Worm (Caenorhabditis elegans): Measurements from ENCODE around the gene T13F3.6.

T13F3.6 gene

DNA sequence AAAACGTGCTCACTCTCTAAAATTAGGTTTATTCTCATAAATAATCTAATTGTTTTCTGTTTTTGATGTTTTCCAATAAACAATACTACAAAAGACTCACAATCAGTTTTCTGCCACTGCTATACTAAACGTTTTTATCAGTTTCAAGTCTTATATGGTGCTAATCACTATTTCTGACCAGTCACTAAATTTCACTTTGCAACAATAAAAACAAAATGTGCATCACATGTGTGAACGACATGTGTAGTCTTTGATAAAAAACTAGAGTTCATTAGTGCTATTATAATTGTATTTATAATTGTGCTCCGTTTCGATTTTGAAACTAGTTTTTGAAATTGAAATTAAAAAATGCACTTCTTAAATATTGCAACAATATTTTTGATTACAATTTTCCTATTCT lies 6.9 kb upstream of the T13F3.6 start, which contains the start of gene cyp-37B1:
TSS of gene cyp-37B1 (plus strand) at position 199 of the 400 bp plus-strand sequence.
- TF ChIP-seq hnd-1 (tag; optimal IDR thresholded peaks at IDR 0.05) (no peak), ama-1 (optimal IDR thresholded peaks at IDR 0.05) (no peak), B0310.2 (tag; optimal IDR thresholded peaks at IDR 0.05) (no peak), scrt-1 (GFP tag; IDR thresholded peaks at IDR 0.05) (no peak), tra-4 (tag; optimal IDR thresholded peaks at IDR 0.05) (no peak), flt-1 (GFP tag; IDR thresholded peaks at IDR 0.05) (no peak), hmg-4 (GFP tag; optimal IDR thresholded peaks at IDR 0.05) (no peak), ceh-36 (tag; optimal IDR thresholded peaks at IDR 0.05) (no peak), aly-1 (tag; optimal IDR thresholded peaks at IDR 0.05) (no peak), tbx-37 (GFP tag; conservative IDR thresholded peaks at IDR 0.05) (no peak), pes-1 (GFP tag; IDR thresholded peaks at IDR 0.05) (no peak)

DNA sequence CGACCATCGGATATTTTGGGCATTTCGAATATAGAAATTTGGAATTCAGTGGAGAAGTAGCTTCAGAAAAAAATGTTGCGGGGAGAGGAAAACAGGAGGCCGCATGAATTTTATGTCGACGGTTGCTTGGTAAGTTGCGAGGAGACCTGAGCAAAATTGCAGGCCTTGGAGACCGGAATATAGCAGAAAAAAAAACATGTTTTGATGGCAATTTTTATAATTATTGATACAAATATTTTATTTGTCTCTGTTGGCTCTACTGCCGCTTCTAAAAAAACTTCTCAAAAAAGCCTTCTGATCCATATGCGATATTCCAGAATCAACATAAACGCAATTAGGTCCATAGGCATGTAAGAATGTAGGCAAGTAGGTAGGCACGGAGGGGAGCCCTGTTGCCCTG lies 4.3 kb upstream of the T13F3.6 start, which contains the start of gene pacl-1:
TSS of gene pacl-1 (minus strand) at position 101 of the 400 bp plus-strand sequence.
- TF ChIP-seq F13C5.2 (tag; optimal IDR thresholded peaks at IDR 0.05) = no peak
- TF ChIP-seq tra-4 (tag; optimal IDR thresholded peaks at IDR 0.05) = no peak
- no peak for TF ChIP-seq hnd-1 (tag; optimal IDR thresholded peaks at IDR 0.05)
- TF ChIP-seq flt-1 (GFP tag; IDR thresholded peaks at IDR 0.05) = no peak
- TF ChIP-seq ceh-13 (GFP tag; optimal IDR thresholded peaks at IDR 0.05) = no peak
- no peak for TF ChIP-seq ets-7 (tag; optimal IDR thresholded peaks at IDR 0.05)

DNA sequence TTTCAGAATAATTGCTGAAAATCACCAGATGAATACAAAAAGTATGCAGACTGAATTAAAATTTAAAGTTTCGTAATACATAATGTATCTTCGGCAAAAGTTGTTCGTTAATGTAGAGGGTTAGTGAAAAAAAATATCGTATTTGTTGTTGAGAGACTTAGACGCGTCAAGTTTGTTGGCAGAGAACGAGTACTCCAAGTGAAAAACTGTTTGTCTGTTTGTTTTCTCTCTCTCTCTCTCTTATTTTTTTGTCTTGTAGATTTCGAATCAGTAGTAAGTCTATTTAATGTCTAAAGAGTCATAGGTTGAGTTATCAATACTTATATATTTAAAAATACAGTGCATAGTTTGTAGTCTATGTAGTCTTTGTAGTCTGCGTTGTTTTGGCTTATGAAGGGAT lies 1.5 kb downstream of the T13F3.6 start, which contains the start of the genes fbxa-2 and T13F3.8:
TSS of gene fbxa-2 (minus strand) at position 101 of the 400 bp plus-strand sequence.
TSS of gene T13F3.8 (plus strand) at position 245 of the 400 bp plus-strand sequence.
- no peak for TF ChIP-seq F13C5.2 (tag; optimal IDR thresholded peaks at IDR 0.05)
- no peak for TF ChIP-seq B0310.2 (tag; optimal IDR thresholded peaks at IDR 0.05)
- no peak for TF ChIP-seq ets-7 (tag; optimal IDR thresholded peaks at IDR 0.05)
- no peak for TF ChIP-seq ceh-13 (GFP tag; optimal IDR thresholded peaks at IDR 0.05)
- no peak for TF ChIP-seq ceh-36 (tag; optimal IDR thresholded peaks at IDR 0.05)
- TF ChIP-seq pes-1 (GFP tag; IDR thresholded peaks at IDR 0.05) = no peak
- no peak for TF ChIP-seq tra-4 (tag; optimal IDR thresholded peaks at IDR 0.05)

DNA sequence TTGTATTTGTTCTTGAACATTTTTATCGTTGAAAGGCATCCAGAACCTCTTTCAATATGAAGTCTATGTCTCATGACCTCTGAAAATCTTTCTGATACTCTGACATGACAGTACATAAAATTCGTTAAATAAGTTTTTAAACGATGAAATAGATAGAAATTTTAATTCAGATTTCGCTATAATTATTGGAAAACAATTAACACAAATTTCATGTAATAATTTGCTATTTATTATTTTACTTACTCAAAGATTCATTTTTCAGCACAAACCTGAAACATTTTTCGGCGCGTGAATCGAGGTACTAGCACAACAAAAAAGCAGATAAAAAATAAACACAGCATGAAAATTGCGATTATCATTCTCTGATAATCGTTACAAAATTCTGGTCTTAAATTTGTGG lies 4.5 kb downstream of the T13F3.6 start, which contains the start of gene T13F3.4:
TSS of gene T13F3.4 (minus strand) at position 101 of the 400 bp plus-strand sequence.
- no peak for TF ChIP-seq hmbx-1 (tag; optimal IDR thresholded peaks at IDR 0.05)
- TF ChIP-seq ceh-13 (GFP tag; optimal IDR thresholded peaks at IDR 0.05) = no peak

DNA sequence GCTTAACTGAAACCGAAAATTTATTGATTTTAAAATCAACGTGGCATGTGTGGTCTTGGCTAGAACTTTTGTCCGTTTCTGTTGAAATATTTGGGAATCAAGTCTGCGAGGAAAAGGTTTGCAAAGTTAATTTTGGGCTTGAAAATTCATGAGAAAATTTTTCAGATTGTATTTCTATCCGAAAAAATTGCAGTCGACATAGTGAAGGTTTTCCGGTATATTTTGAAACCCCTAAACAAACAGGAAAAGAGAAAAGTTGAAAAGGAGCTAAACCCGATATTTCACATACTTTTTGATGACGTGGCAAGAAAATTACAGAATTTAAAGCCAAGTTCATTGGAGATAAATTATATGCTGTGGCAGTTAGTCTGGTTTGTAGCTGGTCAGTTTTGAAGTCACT lies 11.3 kb downstream of the T13F3.6 start, which contains the start of gene nhr-127:
TSS of gene nhr-127 (plus strand) at position 301 of the 400 bp plus-strand sequence.
- TF ChIP-seq sea-1 (GFP tag; conservative IDR thresholded peaks at IDR 0.05) = no peak
- TF ChIP-seq pes-1 (GFP tag; IDR thresholded peaks at IDR 0.05) = no peak
- TF ChIP-seq ama-1 (optimal IDR thresholded peaks at IDR 0.05) = no peak
- TF ChIP-seq aly-1 (tag; optimal IDR thresholded peaks at IDR 0.05) = no peak
- no peak for TF ChIP-seq hmbx-1 (tag; optimal IDR thresholded peaks at IDR 0.05)

DNA sequence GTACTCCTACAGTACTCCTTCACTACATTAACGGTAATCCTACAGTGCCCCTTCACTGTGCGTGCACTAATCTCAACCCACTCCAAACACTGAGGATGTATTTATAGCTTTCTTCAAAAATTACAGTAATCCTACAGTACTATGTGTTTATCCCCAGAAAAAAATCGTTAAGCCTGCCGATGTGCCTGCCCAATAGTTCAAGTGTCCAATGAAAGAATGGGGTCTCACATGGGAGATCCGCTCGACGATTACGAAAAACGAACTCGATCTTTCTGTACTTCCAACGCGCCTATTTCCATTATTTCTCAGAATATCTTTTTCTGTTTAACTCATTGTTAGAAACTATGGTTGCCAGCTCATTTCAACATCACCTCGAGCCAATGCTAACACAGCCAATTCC lies 12.9 kb downstream of the T13F3.6 start, which contains the start of gene nhr-218:
TSS of gene nhr-218 (plus strand) at position 301 of the 400 bp plus-strand sequence.
- no peak for TF ChIP-seq flt-1 (GFP tag; IDR thresholded peaks at IDR 0.05)
- TF ChIP-seq ceh-13 (GFP tag; optimal IDR thresholded peaks at IDR 0.05) = no peak
- TF ChIP-seq ets-7 (tag; optimal IDR thresholded peaks at IDR 0.05) = no peak
- no peak for TF ChIP-seq scrt-1 (GFP tag; IDR thresholded peaks at IDR 0.05)
- TF ChIP-seq aly-1 (tag; optimal IDR thresholded peaks at IDR 0.05) = no peak
- TF ChIP-seq hmbx-1 (tag; optimal IDR thresholded peaks at IDR 0.05) = no peak
- no peak for TF ChIP-seq ama-1 (optimal IDR thresholded peaks at IDR 0.05)
- TF ChIP-seq hmg-4 (GFP tag; optimal IDR thresholded peaks at IDR 0.05) = no peak
- no peak for TF ChIP-seq hnd-1 (tag; optimal IDR thresholded peaks at IDR 0.05)
- TF ChIP-seq tbx-11 (GFP tag; IDR thresholded peaks at IDR 0.05) = no peak
- TF ChIP-seq F13C5.2 (tag; optimal IDR thresholded peaks at IDR 0.05) = no peak
- no peak for TF ChIP-seq tbx-37 (GFP tag; conservative IDR thresholded peaks at IDR 0.05)
- no peak for TF ChIP-seq ceh-36 (tag; optimal IDR thresholded peaks at IDR 0.05)
- TF ChIP-seq B0310.2 (tag; optimal IDR thresholded peaks at IDR 0.05) = no peak

DNA sequence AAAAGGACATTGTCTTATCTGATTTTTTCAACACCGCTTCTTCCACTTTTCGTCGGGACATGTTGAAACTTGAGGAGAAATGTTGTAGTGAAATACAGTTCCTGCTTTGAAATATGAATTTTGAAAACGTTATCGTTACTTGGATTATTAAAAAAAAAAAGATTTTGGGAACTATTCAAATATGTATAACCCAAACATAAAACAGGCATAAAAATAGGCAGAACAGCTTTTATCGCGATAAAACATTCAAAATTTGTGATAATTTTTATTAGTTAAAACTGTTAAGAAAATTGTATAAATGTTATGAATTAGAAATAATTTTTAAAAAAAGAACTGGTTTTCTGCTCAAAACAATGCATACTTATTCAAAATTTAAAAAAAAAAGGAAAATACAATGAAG lies 14.6 kb downstream of the T13F3.6 start, which contains the start of gene bgnt-1.3:
TSS of gene bgnt-1.3 (minus strand) at position 101 of the 400 bp plus-strand sequence.
- TF ChIP-seq tra-4 (tag; optimal IDR thresholded peaks at IDR 0.05) (no peak), ama-1 (optimal IDR thresholded peaks at IDR 0.05) (no peak), pes-1 (GFP tag; IDR thresholded peaks at IDR 0.05) (no peak), scrt-1 (GFP tag; IDR thresholded peaks at IDR 0.05) (no peak), sea-1 (GFP tag; conservative IDR thresholded peaks at IDR 0.05) (no peak), hmbx-1 (tag; optimal IDR thresholded peaks at IDR 0.05) (no peak), ets-7 (tag; optimal IDR thresholded peaks at IDR 0.05) (no peak), tbx-11 (GFP tag; IDR thresholded peaks at IDR 0.05) (no peak)

DNA sequence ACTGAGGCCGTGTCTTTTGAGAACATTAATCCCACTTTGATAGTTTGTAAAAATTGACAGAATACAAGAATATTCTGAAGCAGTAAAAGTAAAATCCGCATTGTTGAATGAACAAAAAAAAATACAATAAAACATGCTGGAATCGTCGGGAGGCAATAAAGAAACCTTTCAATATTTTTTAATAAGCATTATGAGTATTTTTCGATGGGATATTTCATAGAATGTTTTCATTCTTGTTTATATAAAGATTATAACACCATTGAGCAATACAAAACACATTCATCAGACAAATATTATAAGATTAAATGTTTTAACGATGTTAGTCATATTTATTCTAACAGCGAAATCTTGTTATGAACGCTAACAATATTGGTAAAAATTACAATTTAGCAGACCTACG lies 17.3 kb downstream of the T13F3.6 start, which contains the start of gene gcy-20:
TSS of gene gcy-20 (minus strand) at position 101 of the 400 bp plus-strand sequence.
- TF ChIP-seq tbx-11 (GFP tag; IDR thresholded peaks at IDR 0.05) = no peak
- TF ChIP-seq flt-1 (GFP tag; IDR thresholded peaks at IDR 0.05) = no peak
- TF ChIP-seq hmg-4 (GFP tag; optimal IDR thresholded peaks at IDR 0.05) = no peak
- TF ChIP-seq pes-1 (GFP tag; IDR thresholded peaks at IDR 0.05) = no peak
- TF ChIP-seq ceh-13 (GFP tag; optimal IDR thresholded peaks at IDR 0.05) = no peak
- no peak for TF ChIP-seq F13C5.2 (tag; optimal IDR thresholded peaks at IDR 0.05)
- TF ChIP-seq ceh-36 (tag; optimal IDR thresholded peaks at IDR 0.05) = no peak
- TF ChIP-seq tbx-37 (GFP tag; conservative IDR thresholded peaks at IDR 0.05) = no peak
- TF ChIP-seq hnd-1 (tag; optimal IDR thresholded peaks at IDR 0.05) = no peak
- no peak for TF ChIP-seq aly-1 (tag; optimal IDR thresholded peaks at IDR 0.05)
- no peak for TF ChIP-seq tra-4 (tag; optimal IDR thresholded peaks at IDR 0.05)
- TF ChIP-seq hmbx-1 (tag; optimal IDR thresholded peaks at IDR 0.05) = no peak

Data from whole organism, early embryonic.